Fruit fly (Drosophila melanogaster): ENCODE measurements around the gene CG8128.

dm6 chrX:15709624-15709983 lies 12.3 kb downstream of the CG8128 start:
- no peak for TF ChIP-seq CG8478 (optimal IDR thresholded peaks at IDR 0.05)
- TF ChIP-seq CTCF (optimal IDR thresholded peaks at IDR 0.05) = no peak

All from S2 (cell line).